Fruit fly (Drosophila melanogaster): Measurements from ENCODE around the gene CG31957.

The CG31957 gene

dm6 chr2L:3823835-3824234 is 48.4 kb downstream of the CG31957 start:
- TF ChIP-seq Ets98B (GFP tag; IDR thresholded peaks at IDR 0.05) (no peak), D1 (tag; optimal IDR thresholded peaks at IDR 0.05) (no peak), CG34367 (tag; optimal IDR thresholded peaks at IDR 0.05) (no peak), rn (GFP tag; IDR thresholded peaks at IDR 0.05) (no peak), fd96Ca (GFP tag; IDR thresholded peaks at IDR 0.05) (no peak), CG4496 (GFP tag; IDR thresholded peaks at IDR 0.05) (no peak), Snoo (tag; optimal IDR thresholded peaks at IDR 0.05) (no peak), CG14655 (GFP tag; optimal IDR thresholded peaks at IDR 0.05) (no peak), CG32121 (GFP tag; IDR thresholded peaks at IDR 0.05) (no peak), Pif1B (GFP tag; optimal IDR thresholded peaks at IDR 0.05) (no peak), CG9948 (tag; optimal IDR thresholded peaks at IDR 0.05) (no peak), CG15710 (tag; optimal IDR thresholded peaks at IDR 0.05) (no peak), CG10348 (GFP tag; IDR thresholded peaks at IDR 0.05) (no peak), CG17806 (tag; optimal IDR thresholded peaks at IDR 0.05) (no peak), EcR (GFP tag; optimal IDR thresholded peaks at IDR 0.05) (no peak), CG8159 (tag; optimal IDR thresholded peaks at IDR 0.05) (no peak)

DNA sequence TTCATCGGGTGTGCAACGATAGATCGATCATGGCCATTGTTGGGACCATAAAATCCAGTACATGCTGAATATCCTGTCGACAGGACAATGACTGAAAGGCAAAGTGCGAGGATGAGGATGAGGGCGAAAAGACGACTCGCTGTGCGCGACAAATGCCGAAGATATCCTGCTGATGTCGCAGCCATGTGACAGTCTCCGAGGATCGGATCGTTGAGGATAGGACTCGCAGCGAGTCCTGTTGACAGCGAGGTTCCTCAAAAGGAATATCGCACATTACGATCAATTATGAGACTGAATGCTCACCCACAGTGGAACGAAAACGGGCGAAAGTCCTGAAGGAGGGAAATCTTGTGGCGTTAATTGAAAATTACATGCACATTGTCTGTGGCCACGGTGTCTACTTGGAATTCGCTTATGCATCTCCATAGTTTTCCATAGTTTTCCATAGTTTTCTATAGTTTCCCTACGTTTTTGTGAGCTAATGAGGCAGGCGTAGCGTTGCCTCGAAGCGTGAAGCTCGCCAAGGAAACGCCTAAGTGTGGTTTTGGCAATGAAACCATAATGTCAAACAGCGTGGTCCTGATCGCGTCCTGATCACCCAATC is 49.7 kb downstream of the CG31957 start:
- no peak for TF ChIP-seq fd96Ca (GFP tag; IDR thresholded peaks at IDR 0.05)
- TF ChIP-seq Ets98B (GFP tag; IDR thresholded peaks at IDR 0.05), result no peak
- no peak for TF ChIP-seq CG9948 (tag; optimal IDR thresholded peaks at IDR 0.05)
- no peak for TF ChIP-seq rn (GFP tag; IDR thresholded peaks at IDR 0.05)
- TF ChIP-seq Pif1A (GFP tag; optimal IDR thresholded peaks at IDR 0.05), result no peak
- no peak for TF ChIP-seq EcR (GFP tag; optimal IDR thresholded peaks at IDR 0.05)
- no peak for TF ChIP-seq CG4496 (GFP tag; IDR thresholded peaks at IDR 0.05)
- TF ChIP-seq gl (tag; optimal IDR thresholded peaks at IDR 0.05), result no peak
- TF ChIP-seq Snoo (tag; optimal IDR thresholded peaks at IDR 0.05), result no peak
- TF ChIP-seq CG8159 (tag; optimal IDR thresholded peaks at IDR 0.05), result no peak
- TF ChIP-seq CG32121 (GFP tag; IDR thresholded peaks at IDR 0.05), result no peak
- no peak for TF ChIP-seq D1 (tag; optimal IDR thresholded peaks at IDR 0.05)
- TF ChIP-seq CG12605 (GFP tag; IDR thresholded peaks at IDR 0.05), result no peak

Measured in whole organism, pupa.